Worm (Caenorhabditis elegans): Measurements from ENCODE around the gene tdo-2.

tdo-2 gene

DNA sequence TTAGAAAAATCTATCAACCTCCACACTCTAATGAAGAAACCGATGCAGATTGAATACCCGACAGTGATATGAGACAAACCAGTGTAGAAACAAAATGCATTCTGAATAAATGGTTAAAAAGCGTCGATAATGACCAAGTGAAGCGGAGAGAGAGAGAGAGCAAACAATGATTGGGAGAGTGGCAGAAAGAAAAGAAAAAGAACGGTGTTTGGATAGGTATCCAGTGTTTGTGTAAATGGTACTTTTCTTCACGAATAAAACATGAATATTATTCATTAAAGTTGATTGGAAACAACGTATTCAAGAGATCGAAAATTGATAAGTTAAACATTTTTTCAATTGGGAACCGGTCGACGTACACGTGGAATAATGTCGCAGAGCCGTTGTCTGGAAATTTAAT, 50.3 kb downstream of the tdo-2 start, which contains the start of gene F01F1.15:
Gene F01F1.15, minus strand, starts transcription at position 101 of the 400 bp plus-strand sequence.
- no peak for TF ChIP-seq bed-2 (GFP tag; IDR thresholded peaks at IDR 0.05)
- TF ChIP-seq F22D6.2 (tag; optimal IDR thresholded peaks at IDR 0.05): no peak
- TF ChIP-seq xnd-1 (tag; optimal IDR thresholded peaks at IDR 0.05): no peak
- no peak for TF ChIP-seq mcd-1 (GFP tag; IDR thresholded peaks at IDR 0.05)
- TF ChIP-seq hrde-1 (tag; optimal IDR thresholded peaks at IDR 0.05; ENCODE audit: borderline replicate concordance): no peak
- TF ChIP-seq him-1 (tag; optimal IDR thresholded peaks at IDR 0.05): no peak
- TF ChIP-seq K11D2.4 (GFP tag; IDR thresholded peaks at IDR 0.05): no peak
- TF ChIP-seq C06A6.2 (GFP tag; conservative IDR thresholded peaks at IDR 0.05): no peak
- TF ChIP-seq nhr-179 (tag; optimal IDR thresholded peaks at IDR 0.05): no peak
- TF ChIP-seq ztf-28 (GFP tag; IDR thresholded peaks at IDR 0.05): no peak
- no peak for TF ChIP-seq hmg-20 (GFP tag; IDR thresholded peaks at IDR 0.05)
- TF ChIP-seq bed-1 (GFP tag; IDR thresholded peaks at IDR 0.05): no peak
- no peak for TF ChIP-seq ekl-4 (GFP tag; IDR thresholded peaks at IDR 0.05)
- no peak for TF ChIP-seq cebp-2 (GFP tag; IDR thresholded peaks at IDR 0.05)
- no peak for TF ChIP-seq snpc-4 (GFP tag; optimal IDR thresholded peaks at IDR 0.05)
- no peak for TF ChIP-seq snpc-4 (tag; optimal IDR thresholded peaks at IDR 0.05)
- TF ChIP-seq F57C9.4 (tag; optimal IDR thresholded peaks at IDR 0.05): no peak
- TF ChIP-seq Y53F4B.3 (GFP tag; IDR thresholded peaks at IDR 0.05): no peak

DNA sequence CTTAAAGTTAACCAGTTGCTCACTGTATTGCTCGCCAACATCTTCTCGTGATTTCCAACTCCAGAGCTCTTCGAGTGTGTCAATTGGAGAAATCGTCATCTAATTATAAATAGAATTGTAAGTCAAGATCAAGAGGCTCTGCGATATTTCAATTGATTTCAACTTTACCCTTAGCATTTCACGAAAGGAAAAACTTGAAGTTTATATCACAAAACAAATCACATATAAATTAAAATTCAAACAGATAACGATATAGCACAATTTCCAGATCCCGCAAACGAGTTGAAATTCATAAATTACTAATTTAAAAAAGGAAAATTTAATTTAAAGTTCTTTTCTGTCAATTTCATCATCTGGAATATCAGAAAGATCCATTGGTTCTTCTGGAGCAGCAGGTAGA, 51.4 kb downstream of the tdo-2 start, which contains the start of gene eng-1:
Gene eng-1, minus strand, starts transcription at position 101 of the 400 bp plus-strand sequence.
- TF ChIP-seq ceh-58 (GFP tag; IDR thresholded peaks at IDR 0.05): no peak
